Fruit fly (Drosophila melanogaster) whole organism, prepupa: ENCODE measurements around the gene CG33107.

Experiments
- CG10631 ChIP-seq: fragments of 200-800 bp; sonication (Bioruptor generic); optimal IDR thresholded peaks from 2 replicates; lab custom pipeline; 2016; ENCODE audit warnings: missing biosample characterization, missing genetic modification characterization
- CG1621 ChIP-seq: fragments of 200-800 bp; sonication (Bioruptor generic); optimal IDR thresholded peaks from 3 replicates; lab custom pipeline; 2018; ENCODE audit warnings: missing biosample characterization, mild to moderate bottlenecking, missing genetic modification characterization
- CG16779 ChIP-seq: fragments of 200-800 bp; sonication (Bioruptor generic); optimal IDR thresholded peaks from 3 replicates; lab custom pipeline; 2017; ENCODE audit warnings: missing biosample characterization, mild to moderate bottlenecking, missing genetic modification characterization
- CG6276 ChIP-seq: fragments of 200-800 bp; sonication (Bioruptor generic); optimal IDR thresholded peaks from 2 replicates; lab custom pipeline; 2017; ENCODE audit warnings: missing biosample characterization, mild to moderate bottlenecking, missing genetic modification characterization
- CG6808 ChIP-seq: fragments of 200-800 bp; sonication (Bioruptor generic); optimal IDR thresholded peaks from 3 replicates; lab custom pipeline; 2017; ENCODE audit warnings: missing biosample characterization, missing genetic modification characterization, mild to moderate bottlenecking, moderate library complexity, missing genetic modification reagents
- Gug ChIP-seq: fragments of 200-800 bp; sonication (Bioruptor generic); IDR thresholded peaks from 2 replicates; pipeline ENCODE4 v1.3.6; 2022; ENCODE audit warnings: missing biosample characterization, missing genetic modification characterization
- Hr4 ChIP-seq: fragments of 200-800 bp; sonication (Bioruptor generic); optimal IDR thresholded peaks from 3 replicates; lab custom pipeline; 2016; ENCODE audit warnings: missing biosample characterization, missing genetic modification characterization
- Met ChIP-seq: fragments of 200-800 bp; sonication (Bioruptor generic); optimal IDR thresholded peaks from 3 replicates; lab custom pipeline; 2016; ENCODE audit warnings: missing biosample characterization, missing genetic modification characterization
- cyc ChIP-seq: fragments of 200-800 bp; sonication (Bioruptor generic); optimal IDR thresholded peaks from 3 replicates; lab custom pipeline; 2016; ENCODE audit warnings: missing biosample characterization, missing genetic modification characterization
- pdm3 ChIP-seq: fragments of 200-800 bp; sonication (Bioruptor generic); optimal IDR thresholded peaks from 3 replicates; lab custom pipeline; 2016; ENCODE audit warnings: missing biosample characterization, missing genetic modification characterization

dm6 chr3R:22560224-22560623 lies 24.3 kb downstream of the CG33107 start:
- no peak for TF ChIP-seq CG6808 (GFP tag; lab: Kevin White, UChicago)
- TF ChIP-seq CG10631 = no peak
- TF ChIP-seq CG1621 = no peak
- no peak for TF ChIP-seq Met (GFP tag; lab: Kevin White, UChicago)
- TF ChIP-seq Hr4 = no peak
- no peak for TF ChIP-seq CG6276 (GFP tag; lab: Kevin White, UChicago)
- no peak for TF ChIP-seq pdm3 (GFP tag; lab: Kevin White, UChicago)
- TF ChIP-seq CG16779 = no peak
- no peak for TF ChIP-seq cyc (GFP tag; lab: Kevin White, UChicago)
- TF ChIP-seq Gug = no peak
